Fruit fly (Drosophila melanogaster): Measurements from ENCODE around the gene app.

Gene app

dm6 chr3L:12296073-12296527 is 29.5 kb upstream of the app start, which contains the start of gene CG4328:
TSS of gene CG4328 (minus strand) at chr3L:12296123.
- TF ChIP-seq CG32121 (GFP tag; IDR thresholded peaks at IDR 0.05) (no peak), CG34367 (tag; optimal IDR thresholded peaks at IDR 0.05) (no peak), fd96Ca (GFP tag; IDR thresholded peaks at IDR 0.05) (no peak), CG12605 (GFP tag; IDR thresholded peaks at IDR 0.05) (no peak), Pif1B (GFP tag; optimal IDR thresholded peaks at IDR 0.05) (no peak), CG15710 (tag; optimal IDR thresholded peaks at IDR 0.05) (no peak), D1 (tag; optimal IDR thresholded peaks at IDR 0.05) (no peak), EcR (GFP tag; optimal IDR thresholded peaks at IDR 0.05) (no peak), CG10348 (GFP tag; IDR thresholded peaks at IDR 0.05) (no peak), CG4496 (GFP tag; IDR thresholded peaks at IDR 0.05) (no peak), rn (GFP tag; IDR thresholded peaks at IDR 0.05) (no peak), CG8159 (tag; optimal IDR thresholded peaks at IDR 0.05) (no peak), CG13204 (GFP tag; optimal IDR thresholded peaks at IDR 0.05) (no peak), Ets98B (GFP tag; IDR thresholded peaks at IDR 0.05) (no peak), CG9948 (tag; optimal IDR thresholded peaks at IDR 0.05) (no peak), gl (tag; optimal IDR thresholded peaks at IDR 0.05) (no peak), CG17806 (tag; optimal IDR thresholded peaks at IDR 0.05) (no peak), Pif1A (GFP tag; optimal IDR thresholded peaks at IDR 0.05) (no peak)

dm6 chr3L:12294602-12295001 is 28.0 kb upstream of the app start:
- TF ChIP-seq CG9948 (tag; optimal IDR thresholded peaks at IDR 0.05) (no peak), D1 (tag; optimal IDR thresholded peaks at IDR 0.05) (no peak), CG17806 (tag; optimal IDR thresholded peaks at IDR 0.05) (no peak), CG13204 (GFP tag; optimal IDR thresholded peaks at IDR 0.05) (no peak), CG14655 (GFP tag; optimal IDR thresholded peaks at IDR 0.05) (no peak), CG4496 (GFP tag; IDR thresholded peaks at IDR 0.05) (no peak), Ets98B (GFP tag; IDR thresholded peaks at IDR 0.05) (no peak), CG15710 (tag; optimal IDR thresholded peaks at IDR 0.05) (no peak), EcR (GFP tag; optimal IDR thresholded peaks at IDR 0.05) (no peak), gl (tag; optimal IDR thresholded peaks at IDR 0.05) (no peak), CG34367 (tag; optimal IDR thresholded peaks at IDR 0.05) (no peak), fd96Ca (GFP tag; IDR thresholded peaks at IDR 0.05) (no peak)

- TF ChIP-seq CG34367 (tag; optimal IDR thresholded peaks at IDR 0.05) = no peak
- no peak for TF ChIP-seq Pif1A (GFP tag; optimal IDR thresholded peaks at IDR 0.05)
- no peak for TF ChIP-seq gl (tag; optimal IDR thresholded peaks at IDR 0.05)
- no peak for TF ChIP-seq CG32121 (GFP tag; IDR thresholded peaks at IDR 0.05)
- no peak for TF ChIP-seq D1 (tag; optimal IDR thresholded peaks at IDR 0.05)
- TF ChIP-seq fd96Ca (GFP tag; IDR thresholded peaks at IDR 0.05) = no peak
- no peak for TF ChIP-seq Snoo (tag; optimal IDR thresholded peaks at IDR 0.05)
- no peak for TF ChIP-seq CG8159 (tag; optimal IDR thresholded peaks at IDR 0.05)
- TF ChIP-seq CG14655 (GFP tag; optimal IDR thresholded peaks at IDR 0.05) = no peak
- no peak for TF ChIP-seq CG15710 (tag; optimal IDR thresholded peaks at IDR 0.05)
- TF ChIP-seq CG10348 (GFP tag; IDR thresholded peaks at IDR 0.05) = no peak
- no peak for TF ChIP-seq CG9948 (tag; optimal IDR thresholded peaks at IDR 0.05)
- TF ChIP-seq Pif1B (GFP tag; optimal IDR thresholded peaks at IDR 0.05) = no peak
Observed at dm6 chr3L:12290556-12290955, 23.9 kb upstream of the app start.

- no peak for TF ChIP-seq CG15710 (tag; optimal IDR thresholded peaks at IDR 0.05)
- TF ChIP-seq CG13204 (GFP tag; optimal IDR thresholded peaks at IDR 0.05) = no peak
- no peak for TF ChIP-seq CG8159 (tag; optimal IDR thresholded peaks at IDR 0.05)
- no peak for TF ChIP-seq gl (tag; optimal IDR thresholded peaks at IDR 0.05)
- TF ChIP-seq CG34367 (tag; optimal IDR thresholded peaks at IDR 0.05) = no peak
- TF ChIP-seq CG9948 (tag; optimal IDR thresholded peaks at IDR 0.05) = no peak
- no peak for TF ChIP-seq fd96Ca (GFP tag; IDR thresholded peaks at IDR 0.05)
Observed at dm6 chr3L:12289664-12290063, 23.0 kb upstream of the app start.

dm6 chr3L:12287370-12287769 is 20.7 kb upstream of the app start:
- TF ChIP-seq CG34367 (tag; optimal IDR thresholded peaks at IDR 0.05) = no peak
- no peak for TF ChIP-seq rn (GFP tag; IDR thresholded peaks at IDR 0.05)
- TF ChIP-seq CG17806 (tag; optimal IDR thresholded peaks at IDR 0.05) = no peak
- no peak for TF ChIP-seq CG9948 (tag; optimal IDR thresholded peaks at IDR 0.05)
- no peak for TF ChIP-seq CG13204 (GFP tag; optimal IDR thresholded peaks at IDR 0.05)
- TF ChIP-seq CG10348 (GFP tag; IDR thresholded peaks at IDR 0.05) = no peak
- no peak for TF ChIP-seq CG32121 (GFP tag; IDR thresholded peaks at IDR 0.05)
- no peak for TF ChIP-seq Pif1A (GFP tag; optimal IDR thresholded peaks at IDR 0.05)
- TF ChIP-seq CG8301 (tag; optimal IDR thresholded peaks at IDR 0.05) = no peak
- no peak for TF ChIP-seq CG4496 (GFP tag; IDR thresholded peaks at IDR 0.05)
- TF ChIP-seq CG14655 (GFP tag; optimal IDR thresholded peaks at IDR 0.05) = no peak
- no peak for TF ChIP-seq D1 (tag; optimal IDR thresholded peaks at IDR 0.05)

- TF ChIP-seq Pif1B (GFP tag; optimal IDR thresholded peaks at IDR 0.05) (no peak), CG32121 (GFP tag; IDR thresholded peaks at IDR 0.05) (peak; percentile 28; the same call in 1 of the 2 replicates), EcR (GFP tag; optimal IDR thresholded peaks at IDR 0.05) (no peak), CG8301 (tag; optimal IDR thresholded peaks at IDR 0.05) (no peak), CG4496 (GFP tag; IDR thresholded peaks at IDR 0.05) (peak; percentile 36; the same call in 1 of the 3 replicates)
Observed at dm6 chr3L:12277880-12278287, 11.2 kb upstream of the app start.
